Worm (Caenorhabditis elegans): Measurements from ENCODE around the gene btb-4.

btb-4 gene

DNA sequence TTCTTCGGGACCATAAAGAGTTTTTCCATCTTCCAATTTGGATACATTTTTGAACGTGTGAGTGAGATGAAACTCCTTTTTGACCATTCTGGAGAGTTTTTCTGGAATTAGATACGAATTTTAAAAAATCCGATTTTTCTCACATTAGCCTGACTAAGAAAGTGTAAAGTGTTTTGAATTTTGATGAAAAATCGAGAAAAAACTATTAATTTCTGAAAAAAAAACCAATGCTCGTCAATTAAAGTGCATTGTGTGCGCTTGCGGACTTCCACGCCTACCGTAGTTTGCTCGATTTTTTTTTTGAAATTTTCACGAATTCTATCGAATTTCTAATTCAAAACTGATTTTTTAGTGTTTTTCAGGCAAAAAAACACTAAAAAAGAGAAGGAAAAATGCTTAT, 3.4 kb upstream of the btb-4 start, which contains the start of gene bath-1:
Gene bath-1 (minus strand): TSS at position 101 of the 400 bp plus-strand sequence.
- TF ChIP-seq cebp-2 (GFP tag; IDR thresholded peaks at IDR 0.05): no peak
- TF ChIP-seq lsl-1 (GFP tag; optimal IDR thresholded peaks at IDR 0.05): peak; percentile 39

DNA sequence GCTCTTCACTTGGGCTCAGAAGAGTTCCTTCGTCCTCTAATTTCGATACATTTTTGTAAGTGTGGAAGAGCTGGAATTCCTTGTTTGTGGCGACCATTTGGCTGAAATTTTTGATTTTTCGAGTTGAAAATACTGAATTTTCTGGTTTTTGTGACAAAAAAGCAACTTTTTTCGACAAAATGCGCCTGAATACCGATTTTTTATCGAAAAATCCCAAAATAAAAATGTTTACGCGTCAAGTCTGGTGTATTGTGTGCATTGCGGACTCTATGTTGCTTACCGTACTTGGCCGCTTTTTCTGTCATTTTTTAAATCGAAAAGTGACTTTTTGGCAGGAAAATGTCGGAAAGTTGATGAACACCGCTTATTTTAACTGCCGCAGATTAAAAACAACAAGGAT, 1.7 kb upstream of the btb-4 start, which contains the start of gene bath-3:
Gene bath-3 (minus strand): TSS at position 101 of the 400 bp plus-strand sequence.
- TF ChIP-seq lsl-1 (GFP tag; optimal IDR thresholded peaks at IDR 0.05) (peak; percentile 57), ceh-91 (GFP tag; IDR thresholded peaks at IDR 0.05) (no peak), tbp1 (GFP tag; optimal IDR thresholded peaks at IDR 0.05) (no peak), madf-6 (GFP tag; IDR thresholded peaks at IDR 0.05) (no peak), ztf-6 (GFP tag; IDR thresholded peaks at IDR 0.05) (no peak), athp-1 (tag; optimal IDR thresholded peaks at IDR 0.05) (peak; percentile 15), nhr-120 (GFP tag; IDR thresholded peaks at IDR 0.05) (no peak), hlh-26 (GFP tag; conservative IDR thresholded peaks at IDR 0.05) (no peak), Y95B8A.8 (GFP tag; IDR thresholded peaks at IDR 0.05) (no peak)

DNA sequence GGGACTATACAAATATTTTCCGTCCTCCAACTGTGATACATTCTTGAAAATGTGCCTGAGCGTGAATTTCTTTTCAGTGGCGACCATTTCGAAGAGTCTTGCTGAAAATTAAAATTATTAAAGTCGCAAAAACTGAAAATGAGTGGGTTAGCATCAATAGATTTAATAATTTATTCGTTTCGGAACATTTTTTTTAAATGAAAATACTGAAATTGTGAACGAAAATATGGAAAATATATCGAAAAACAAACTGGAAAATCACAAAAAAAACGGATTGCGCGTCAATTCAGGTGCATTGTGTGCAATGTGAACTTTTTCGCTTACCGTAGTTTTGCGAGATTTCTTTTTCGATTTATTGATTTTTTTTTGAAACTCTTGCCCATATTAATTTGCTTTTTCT, 264 bp upstream of the btb-4 start, which contains the start of gene bath-5:
Gene bath-5 (minus strand): TSS at position 101 of the 400 bp plus-strand sequence.
- TF ChIP-seq D2030.7 (GFP tag; IDR thresholded peaks at IDR 0.05) (peak; percentile 40; the same call in 1 of the 2 replicates), C06A6.2 (GFP tag; conservative IDR thresholded peaks at IDR 0.05) (no peak), lsl-1 (GFP tag; optimal IDR thresholded peaks at IDR 0.05) (peak; percentile 82), lin-35 (GFP tag; optimal IDR thresholded peaks at IDR 0.05) (no peak), madf-6 (GFP tag; IDR thresholded peaks at IDR 0.05) (peak; percentile 42; the same call in 1 of the 2 replicates), aptf-3 (GFP tag; IDR thresholded peaks at IDR 0.05) (no peak), nhr-179 (tag; optimal IDR thresholded peaks at IDR 0.05) (no peak)

DNA sequence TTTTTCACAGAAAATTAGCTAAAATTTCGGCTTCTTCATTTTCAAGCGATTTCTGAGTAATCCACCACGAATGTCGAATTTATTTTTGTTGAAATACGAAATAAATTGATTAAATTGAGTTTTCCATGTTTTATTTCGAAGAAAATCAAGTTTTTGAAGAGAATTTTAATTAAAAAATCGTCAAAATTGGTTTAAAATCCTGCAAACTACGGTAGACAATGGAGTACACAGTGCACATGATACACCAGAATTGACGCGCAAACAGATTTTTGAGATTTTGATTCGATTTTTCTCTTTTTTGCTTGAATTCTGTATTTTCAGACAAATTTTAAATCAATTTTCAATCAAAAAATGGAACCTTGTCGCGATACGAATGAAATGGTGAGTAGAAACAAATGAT, 1.2 kb downstream of the btb-4 start, which contains the start of gene F59H6.14:
Gene F59H6.14 (plus strand): TSS at position 301 of the 400 bp plus-strand sequence.
- TF ChIP-seq lsl-1 (GFP tag; optimal IDR thresholded peaks at IDR 0.05) (peak; percentile 18), cebp-1 (GFP tag; IDR thresholded peaks at IDR 0.05) (no peak), cebp-1 (tag; optimal IDR thresholded peaks at IDR 0.05) (no peak)

DNA sequence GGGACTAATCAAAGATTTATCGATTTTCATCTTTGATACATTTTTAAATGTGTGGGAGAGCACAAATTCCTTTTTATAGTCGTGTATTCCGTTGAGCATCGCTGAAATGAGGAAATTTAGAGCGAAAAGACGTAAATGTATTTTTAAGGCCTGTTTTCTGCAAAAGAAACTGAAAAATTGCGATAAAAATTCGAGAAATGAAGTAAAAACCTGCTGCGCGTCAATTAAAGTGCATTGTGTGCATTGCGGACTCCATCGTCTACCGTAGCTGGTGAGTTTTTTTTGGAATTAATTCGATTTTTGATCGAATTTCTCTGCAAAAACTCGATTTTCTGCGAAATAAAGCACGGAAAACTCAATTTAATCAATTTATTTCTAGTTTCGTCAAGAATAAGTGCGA, 7.2 kb downstream of the btb-4 start, which contains the start of gene bath-19:
Gene bath-19 (minus strand): TSS at position 101 of the 400 bp plus-strand sequence.
- TF ChIP-seq sdz-38 (tag; optimal IDR thresholded peaks at IDR 0.05): no peak
- peak; percentile 54 for TF ChIP-seq lsl-1 (GFP tag; optimal IDR thresholded peaks at IDR 0.05)

DNA sequence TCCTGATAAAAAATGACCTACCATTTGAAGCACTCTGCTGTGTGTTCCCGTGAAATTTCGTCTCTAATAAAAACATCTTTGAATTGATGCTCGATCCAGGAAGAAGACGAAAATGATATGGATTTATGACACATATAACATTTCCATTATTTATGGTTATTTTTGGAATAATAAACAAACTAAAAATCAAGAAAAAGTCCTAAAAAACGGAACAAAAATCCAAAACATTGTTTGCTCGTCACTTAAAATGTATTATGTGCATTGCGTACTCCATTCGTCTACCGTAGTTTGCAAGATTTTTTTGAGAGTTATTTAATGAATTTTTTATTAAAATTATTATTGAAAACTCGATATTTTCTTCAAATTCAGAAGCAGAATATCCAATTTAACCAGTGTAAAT, 10.3 kb downstream of the btb-4 start, which contains the start of gene bath-20:
Gene bath-20 (minus strand): TSS at position 101 of the 400 bp plus-strand sequence.
- TF ChIP-seq C17E4.6 (GFP tag; IDR thresholded peaks at IDR 0.05): no peak
- TF ChIP-seq madf-10 (tag; optimal IDR thresholded peaks at IDR 0.05): no peak
- TF ChIP-seq lsl-1 (GFP tag; optimal IDR thresholded peaks at IDR 0.05): peak; percentile 31

DNA sequence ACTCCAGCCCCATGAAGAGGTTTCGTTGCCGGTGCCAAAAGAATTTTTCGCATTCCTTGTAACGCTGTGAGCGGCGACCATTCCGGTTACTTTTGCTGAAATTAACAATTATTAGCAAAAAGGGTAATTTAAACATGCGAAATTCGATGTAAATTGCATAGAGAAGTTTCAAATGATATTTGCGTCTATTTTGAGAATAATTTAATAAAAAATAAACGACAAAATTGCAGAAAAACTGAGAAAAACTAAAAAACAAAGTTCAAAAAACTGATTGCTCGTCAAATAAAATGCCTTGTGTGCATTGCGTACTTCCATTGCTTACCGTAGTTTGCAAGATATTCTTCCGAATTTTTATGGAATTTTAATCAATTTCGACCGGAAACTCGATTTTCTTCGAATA, 13.4 kb downstream of the btb-4 start, which contains the start of gene bath-24:
Gene bath-24 (minus strand): TSS at position 101 of the 400 bp plus-strand sequence.
- no peak for TF ChIP-seq snpc-1.3 (tag; optimal IDR thresholded peaks at IDR 0.05; ENCODE audit: insufficient read depth)
- TF ChIP-seq lsl-1 (GFP tag; optimal IDR thresholded peaks at IDR 0.05): peak; percentile 65
- TF ChIP-seq xnd-1 (tag; optimal IDR thresholded peaks at IDR 0.05): no peak
- no peak for TF ChIP-seq T26A5.8 (tag; optimal IDR thresholded peaks at IDR 0.05)
- no peak for TF ChIP-seq Y79H2A.3 (GFP tag; conservative IDR thresholded peaks at IDR 0.05)

DNA sequence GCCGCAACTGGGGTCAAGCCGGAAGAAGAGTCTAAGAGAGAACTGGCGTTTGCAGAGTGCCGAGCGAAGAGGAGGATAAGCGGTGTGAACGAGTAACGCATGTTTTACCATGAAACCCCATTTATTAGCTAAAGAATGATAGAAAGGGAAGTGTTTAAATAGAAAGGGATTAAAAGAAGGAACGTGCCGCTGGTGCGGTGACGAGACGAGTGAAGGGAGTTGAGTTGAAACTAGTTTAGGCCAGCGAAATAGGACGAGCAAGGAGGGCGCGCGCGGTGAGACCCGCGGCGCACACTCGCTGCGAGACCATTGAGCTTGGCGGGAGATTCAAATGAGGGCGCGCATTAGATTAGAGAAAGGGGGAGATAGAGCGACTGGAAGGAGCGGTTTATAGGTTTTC, 14.4 kb downstream of the btb-4 start, which contains the start of gene math-1:
Gene math-1 (minus strand): TSS at position 101 of the 400 bp plus-strand sequence.
- 0 out of 2 replicates have a peak, but pooled peaks have one; percentile 7 for TF ChIP-seq zfh-2 (GFP tag; conservative IDR thresholded peaks at IDR 0.05)
